Fruit fly (Drosophila melanogaster): ENCODE data around the gene CG43693.

DNA sequence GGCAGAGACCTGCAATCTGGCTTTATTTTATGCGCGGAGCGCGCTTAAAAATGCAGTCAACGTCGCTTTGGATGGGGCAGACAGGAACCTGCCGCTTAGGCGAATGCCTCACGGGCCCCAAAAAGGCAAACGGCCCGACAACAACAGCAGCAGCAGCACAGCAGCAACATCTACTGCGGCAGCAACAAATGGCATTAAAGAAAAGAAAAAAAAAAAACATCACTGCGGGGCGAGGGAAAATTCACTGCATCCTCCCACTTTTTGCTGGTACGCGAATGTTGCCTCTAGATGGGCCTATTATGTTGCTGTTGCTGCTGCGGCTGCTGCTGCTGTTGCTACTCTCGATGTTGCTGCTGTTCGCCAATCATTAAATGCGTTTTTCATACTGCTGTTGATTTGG is 29.2 kb downstream of the CG43693 start:
- TF ChIP-seq CG8478 (optimal IDR thresholded peaks at IDR 0.05) (no peak), CTCF (optimal IDR thresholded peaks at IDR 0.05) (no peak)
